Fruit fly (Drosophila melanogaster): ENCODE measurements around the gene Rsph1.

Rsph1 gene

DNA sequence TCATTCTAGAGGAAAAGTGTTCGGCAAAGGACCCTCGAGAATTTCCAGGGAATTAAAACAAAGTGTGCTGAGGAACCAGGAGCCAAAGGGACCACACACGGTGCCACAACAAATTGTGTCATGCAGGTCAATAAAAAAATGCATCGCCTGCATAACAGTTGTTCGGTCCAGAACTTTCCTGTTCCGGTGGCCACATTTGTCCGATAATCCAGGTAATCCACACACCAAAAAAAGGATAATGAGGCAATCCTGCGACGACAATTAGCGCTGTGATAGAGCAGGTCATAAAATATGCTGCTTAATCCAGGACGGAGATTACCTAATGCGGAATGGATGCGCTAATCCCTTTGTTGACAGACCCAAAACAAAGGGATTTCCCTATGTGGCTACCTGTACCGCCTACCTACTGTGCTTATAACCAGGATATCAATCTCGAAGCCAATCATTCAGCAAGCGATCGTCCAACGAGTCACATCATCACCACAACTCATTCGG is 46.2 kb downstream of the Rsph1 start, which contains the start of gene CG16815:
Gene CG16815, plus strand, starts transcription at position 445 of the 495 bp plus-strand sequence.
- TF ChIP-seq pan (optimal IDR thresholded peaks at IDR 0.05) = no peak
- TF ChIP-seq EcR (GFP tag; optimal IDR thresholded peaks at IDR 0.05) = no peak
- no peak for TF ChIP-seq psq (optimal IDR thresholded peaks at IDR 0.05)
- TF ChIP-seq usp (GFP tag; optimal IDR thresholded peaks at IDR 0.05) = no peak
- no peak for TF ChIP-seq CG8478 (optimal IDR thresholded peaks at IDR 0.05)
- TF ChIP-seq Dll (optimal IDR thresholded peaks at IDR 0.05) = no peak

dm6 chr2L:13231739-13232138 is 48.5 kb downstream of the Rsph1 start, which contains the start of gene Prosalpha6T:
Gene Prosalpha6T (plus strand): TSS chr2L:13232039.
- TF ChIP-seq CG8478 (optimal IDR thresholded peaks at IDR 0.05) (no peak), pan (optimal IDR thresholded peaks at IDR 0.05) (no peak), usp (GFP tag; optimal IDR thresholded peaks at IDR 0.05) (no peak), EcR (GFP tag; optimal IDR thresholded peaks at IDR 0.05) (no peak), Dll (optimal IDR thresholded peaks at IDR 0.05) (no peak), psq (optimal IDR thresholded peaks at IDR 0.05) (no peak)

Measured in whole organism.